Worm (Caenorhabditis elegans): ENCODE data around the gene npr-42.

The npr-42 gene

ce11 chrII:4228112-4228770 is 47.8 kb upstream of the npr-42 start (continued):
- TF ChIP-seq Y48G9A.11 (GFP tag; IDR thresholded peaks at IDR 0.05) (peak; percentile 29; the same call in 1 of the 2 replicates), mdt-29 (GFP tag; IDR thresholded peaks at IDR 0.05) (no peak), ctbp-1 (GFP tag; IDR thresholded peaks at IDR 0.05) (no peak), unc-130 (GFP tag; optimal IDR thresholded peaks at IDR 0.05) (no peak), T20F7.1 (GFP tag; optimal IDR thresholded peaks at IDR 0.05) (no peak), php-3 (GFP tag; IDR thresholded peaks at IDR 0.05) (peak; percentile 36; the same call in 1 of the 2 replicates), zip-11 (GFP tag; IDR thresholded peaks at IDR 0.05) (no peak), hif-1 (tag; optimal IDR thresholded peaks at IDR 0.05) (no peak), snpc-1.2 (GFP tag; IDR thresholded peaks at IDR 0.05) (peak; percentile 53; the same call in 1 of the 2 replicates), nhr-76 (tag; optimal IDR thresholded peaks at IDR 0.05) (no peak), F44E2.7 (GFP tag; IDR thresholded peaks at IDR 0.05) (no peak), set-16 (GFP tag; IDR thresholded peaks at IDR 0.05) (peak; percentile 67), zip-2 (tag; optimal IDR thresholded peaks at IDR 0.05) (no peak), vab-7 (GFP tag; IDR thresholded peaks at IDR 0.05) (no peak), pha-4 (GFP tag; IDR thresholded peaks at IDR 0.05) (peak; percentile 53), pha-4 (tag; optimal IDR thresholded peaks at IDR 0.05) (no peak), rbr-2 (tag; optimal IDR thresholded peaks at IDR 0.05) (no peak), saeg-2 (GFP tag; IDR thresholded peaks at IDR 0.05) (0 out of 2 replicates have a peak, but pooled peaks have one; percentile 29), tra-1 (GFP tag; IDR thresholded peaks at IDR 0.05) (no peak), F49E8.2 (tag; optimal IDR thresholded peaks at IDR 0.05; ENCODE audit: borderline replicate concordance) (peak; percentile 20), lin-1 (GFP tag; IDR thresholded peaks at IDR 0.05) (0 out of 2 replicates have a peak, but pooled peaks have one; percentile 21), dpl-1 (GFP tag; optimal IDR thresholded peaks at IDR 0.05) (no peak), unc-62 (GFP tag; optimal IDR thresholded peaks at IDR 0.05 in 1 of 2) (peak in 1 of 2 experiments; percentile 89), unc-62 (tag; optimal IDR thresholded peaks at IDR 0.05) (no peak), daf-19 (GFP tag; conservative IDR thresholded peaks at IDR 0.05) (no peak), F26F4.8 (GFP tag; conservative IDR thresholded peaks at IDR 0.05) (peak; percentile 66; the same call in 1 of the 2 replicates), mes-2 (tag; optimal IDR thresholded peaks at IDR 0.05; ENCODE audit: poor library complexity, severe bottlenecking) (no peak), arid-1 (GFP tag; conservative IDR thresholded peaks at IDR 0.05) (peak; percentile 63), dmd-6 (GFP tag; IDR thresholded peaks at IDR 0.05) (no peak), dmd-8 (GFP tag; IDR thresholded peaks at IDR 0.05) (0 out of 2 replicates have a peak, but pooled peaks have one; percentile 28), ama-1 (optimal IDR thresholded peaks at IDR 0.05) (no peak), nhr-48 (tag; optimal IDR thresholded peaks at IDR 0.05) (no peak), ceh-44 (GFP tag; IDR thresholded peaks at IDR 0.05) (no peak), lin-39 (tag; optimal IDR thresholded peaks at IDR 0.05) (no peak), daf-8 (GFP tag; IDR thresholded peaks at IDR 0.05) (no peak), Y75B8A.6 (GFP tag; IDR thresholded peaks at IDR 0.05) (no peak), Y105C5A.15 (GFP tag; IDR thresholded peaks at IDR 0.05) (no peak), nhr-111 (GFP tag; optimal IDR thresholded peaks at IDR 0.05) (peak; percentile 33), R02D3.7 (tag; optimal IDR thresholded peaks at IDR 0.05) (no peak), mxl-2 (GFP tag; conservative IDR thresholded peaks at IDR 0.05) (no peak), hmg-1.1 (GFP tag; IDR thresholded peaks at IDR 0.05) (no peak), lin-13 (GFP tag; optimal IDR thresholded peaks at IDR 0.05) (no peak)
